Fruit fly (Drosophila melanogaster) whole organism, embryonic: ENCODE data around the gene Polr3E.

Experiments used
- Atf3 ChIP-seq: fragments of 200-800 bp; sonication (Bioruptor generic); optimal IDR thresholded peaks from 3 replicates; lab custom pipeline; 2016; ENCODE audit warnings: missing biosample characterization, missing genetic modification characterization
- CG10267 ChIP-seq: fragments of 200-800 bp; sonication (Bioruptor generic); optimal IDR thresholded peaks from 2 replicates; lab custom pipeline; 2018; ENCODE audit warnings: missing biosample characterization, mild to moderate bottlenecking, missing genetic modification characterization, moderate library complexity
- CG1233 ChIP-seq: fragments of 200-800 bp; sonication (Bioruptor generic); optimal IDR thresholded peaks from 4 replicates; lab custom pipeline; 2018; ENCODE audit warnings: missing biosample characterization, mild to moderate bottlenecking, missing genetic modification characterization
- CG12659 ChIP-seq: fragments of 200-800 bp; sonication (Bioruptor generic); optimal IDR thresholded peaks from 3 replicates; lab custom pipeline; 2017; ENCODE audit warnings: mild to moderate bottlenecking, missing biosample characterization, missing genetic modification reagents, missing genetic modification characterization
- CG13296 ChIP-seq: fragments of 200-800 bp; sonication (Bioruptor generic); optimal IDR thresholded peaks from 3 replicates; lab custom pipeline; 2018; ENCODE audit warnings: missing biosample characterization, mild to moderate bottlenecking, missing genetic modification characterization
- CG14965 ChIP-seq: fragments of 200-800 bp; sonication (Bioruptor generic); optimal IDR thresholded peaks from 2 replicates; lab custom pipeline; 2016; ENCODE audit warnings: missing biosample characterization, missing genetic modification characterization, borderline replicate concordance
- CG15269 ChIP-seq: fragments of 200-800 bp; sonication (Bioruptor generic); optimal IDR thresholded peaks from 2 replicates; lab custom pipeline; 2018; ENCODE audit warnings: missing biosample characterization, mild to moderate bottlenecking, missing genetic modification characterization, moderate library complexity
- CG16779 ChIP-seq: fragments of 200-800 bp; sonication (Bioruptor generic); IDR thresholded peaks from 2 replicates; pipeline ENCODE4 v1.3.6; 2022; ENCODE audit warnings: missing biosample characterization, missing genetic modification characterization
- CG32772 ChIP-seq: fragments of 200-800 bp; sonication (Bioruptor generic); IDR thresholded peaks from 2 replicates; pipeline ENCODE4 v1.3.6; 2022; ENCODE audit warnings: missing biosample characterization, missing genetic modification characterization
- CG33557 ChIP-seq: fragments of 200-800 bp; sonication (Bioruptor generic); optimal IDR thresholded peaks from 2 replicates; lab custom pipeline; 2019; ENCODE audit warnings: missing biosample characterization, mild to moderate bottlenecking, missing genetic modification characterization, moderate library complexity
- CG4328 ChIP-seq: fragments of 200-800 bp; sonication (Bioruptor generic); optimal IDR thresholded peaks from 3 replicates; lab custom pipeline; 2017; ENCODE audit warnings: missing biosample characterization, missing genetic modification reagents, missing genetic modification characterization
- CG6254 ChIP-seq: fragments of 200-800 bp; sonication (Bioruptor generic); optimal IDR thresholded peaks from 3 replicates; lab custom pipeline; 2017; ENCODE audit warnings: mild to moderate bottlenecking, missing biosample characterization, missing genetic modification reagents, missing genetic modification characterization
- CG6654 ChIP-seq: fragments of 200-800 bp; sonication (Bioruptor generic); optimal IDR thresholded peaks from 2 replicates; lab custom pipeline; 2017; ENCODE audit warnings: missing biosample characterization, mild to moderate bottlenecking, missing genetic modification characterization
- CG6683 ChIP-seq: fragments of 200-800 bp; sonication (Bioruptor generic); optimal IDR thresholded peaks from 2 replicates; lab custom pipeline; 2017; ENCODE audit warnings: missing biosample characterization, mild to moderate bottlenecking, missing genetic modification characterization, missing genetic modification reagents
- CG7357 ChIP-seq: fragments of 200-800 bp; sonication (Bioruptor generic); IDR thresholded peaks from 3 replicates; pipeline ENCODE4 v1.3.6; 2022; ENCODE audit warnings: missing biosample characterization, missing genetic modification characterization
- CG8089 ChIP-seq: fragments of 200-800 bp; sonication (Bioruptor generic); optimal IDR thresholded peaks from 3 replicates; lab custom pipeline; 2016; ENCODE audit warnings: missing biosample characterization, missing genetic modification characterization
- CG8944 ChIP-seq: fragments of 200-800 bp; sonication (Bioruptor generic); optimal IDR thresholded peaks from 3 replicates; lab custom pipeline; 2016; ENCODE audit warnings: missing biosample characterization, missing genetic modification characterization
- CG9797 ChIP-seq: fragments of 200-800 bp; sonication (Bioruptor generic); optimal IDR thresholded peaks from 3 replicates; lab custom pipeline; 2018; ENCODE audit warnings: missing biosample characterization, mild to moderate bottlenecking, missing genetic modification characterization
- Camta ChIP-seq: fragments of 200-800 bp; sonication (Bioruptor generic); optimal IDR thresholded peaks from 2 replicates; lab custom pipeline; 2016; ENCODE audit warnings: missing biosample characterization, missing genetic modification characterization
- Dp ChIP-seq: fragments of 200-800 bp; sonication (Bioruptor generic); optimal IDR thresholded peaks from 2 replicates; lab custom pipeline; 2018; ENCODE audit warnings: missing biosample characterization, mild to moderate bottlenecking, missing genetic modification characterization, moderate library complexity
- ERR ChIP-seq: fragments of 200-800 bp; sonication (Bioruptor generic); optimal IDR thresholded peaks from 2 replicates; lab custom pipeline; 2016; ENCODE audit warnings: missing biosample characterization, missing genetic modification characterization
- Ets97D ChIP-seq: fragments of 200-800 bp; sonication (Bioruptor generic); optimal IDR thresholded peaks from 3 replicates; lab custom pipeline; 2016; ENCODE audit warnings: missing biosample characterization, missing genetic modification characterization
- GATAe ChIP-seq: fragments of 200-800 bp; sonication (Bioruptor generic); conservative IDR thresholded peaks from 2 replicates; pipeline ENCODE4 v1.3.6; 2022; ENCODE audit warnings: missing biosample characterization, missing genetic modification characterization
- HLH54F ChIP-seq: fragments of 200-800 bp; sonication (Bioruptor generic); optimal IDR thresholded peaks from 3 replicates; lab custom pipeline; 2016; ENCODE audit warnings: missing biosample characterization, missing genetic modification characterization
- Hey ChIP-seq: fragments of 200-800 bp; sonication (Bioruptor generic); optimal IDR thresholded peaks from 3 replicates; lab custom pipeline; 2018; ENCODE audit warnings: missing biosample characterization, mild to moderate bottlenecking, missing genetic modification characterization
- Lpt ChIP-seq: fragments of >200 bp; optimal IDR thresholded peaks from 2 replicates; lab custom pipeline; 2018; ENCODE audit warnings: missing biosample characterization, missing genetic modification characterization
- Med ChIP-seq: fragments of 200-800 bp; sonication (Bioruptor generic); peaks from one replicate; lab custom pipeline; 2016; ENCODE audit warnings: missing biosample characterization, missing genetic modification characterization, mild to moderate bottlenecking, inconsistent platforms, moderate library complexity
- Sin3A ChIP-seq: fragments of >200 bp; optimal IDR thresholded peaks from 2 replicates; lab custom pipeline; 2018
- Spps ChIP-seq: fragments of 200-800 bp; sonication (Bioruptor generic); optimal IDR thresholded peaks from 2 replicates; lab custom pipeline; 2018; ENCODE audit warnings: missing biosample characterization, mild to moderate bottlenecking, missing genetic modification characterization
- al ChIP-seq: fragments of 200-800 bp; sonication (Bioruptor generic); IDR thresholded peaks from 2 replicates; pipeline ENCODE4 v1.3.6; 2022; ENCODE audit warnings: missing biosample characterization, missing genetic modification characterization
- amos ChIP-seq: fragments of 200-800 bp; sonication (Bioruptor generic); IDR thresholded peaks from 2 replicates; pipeline ENCODE4 v1.3.6; 2022; ENCODE audit warnings: missing biosample characterization, missing genetic modification characterization; ENCODE audit not compliant: partially characterized antibody
- fd3F ChIP-seq: fragments of 200-800 bp; sonication (Bioruptor generic); optimal IDR thresholded peaks from 2 replicates; lab custom pipeline; 2018; ENCODE audit warnings: missing biosample characterization, mild to moderate bottlenecking, missing genetic modification characterization, moderate library complexity
- grau ChIP-seq: fragments of 200-800 bp; optimal IDR thresholded peaks from 3 replicates; lab custom pipeline; 2019; ENCODE audit warnings: missing biosample characterization, mild to moderate bottlenecking, missing genetic modification characterization, moderate library complexity
- gro ChIP-seq: fragments of 200-800 bp; sonication (Bioruptor generic); optimal IDR thresholded peaks from 2 replicates; lab custom pipeline; 2016; ENCODE audit warnings: missing biosample characterization, missing genetic modification characterization
- gsb ChIP-seq: fragments of 200-800 bp; sonication (Bioruptor generic); IDR thresholded peaks from 2 replicates; pipeline ENCODE4 v1.3.6; 2022; ENCODE audit warnings: missing biosample characterization, missing genetic modification characterization
- her ChIP-seq: fragments of 200-800 bp; sonication (Bioruptor generic); optimal IDR thresholded peaks from 2 replicates; lab custom pipeline; 2016; ENCODE audit warnings: missing biosample characterization, missing genetic modification characterization
- kay ChIP-seq: fragments of 200-800 bp; sonication (Bioruptor generic); optimal IDR thresholded peaks from 2 replicates; lab custom pipeline; 2016; ENCODE audit warnings: missing biosample characterization, missing genetic modification characterization
- klu ChIP-seq: fragments of 200-800 bp; sonication (Bioruptor generic); IDR thresholded peaks from 2 replicates; pipeline ENCODE4 v1.3.6; 2022; ENCODE audit warnings: missing biosample characterization, missing genetic modification characterization
- odd ChIP-seq: fragments of 200-800 bp; sonication (Bioruptor generic); optimal IDR thresholded peaks from 2 replicates; lab custom pipeline; 2017; ENCODE audit warnings: missing biosample characterization, mild to moderate bottlenecking, missing genetic modification characterization
- pfk ChIP-seq: fragments of 200-800 bp; sonication (Bioruptor generic); optimal IDR thresholded peaks from 2 replicates; lab custom pipeline; 2018; ENCODE audit warnings: missing biosample characterization, mild to moderate bottlenecking, missing genetic modification characterization, moderate library complexity
- pzg ChIP-seq: fragments of 200-800 bp; sonication (Bioruptor generic); optimal IDR thresholded peaks from 3 replicates; lab custom pipeline; 2018; ENCODE audit warnings: missing biosample characterization, mild to moderate bottlenecking, missing genetic modification characterization, moderate library complexity
- row ChIP-seq: fragments of 200-800 bp; sonication (Bioruptor generic); IDR thresholded peaks from 3 replicates; pipeline ENCODE4 v1.3.6; 2022; ENCODE audit warnings: missing biosample characterization, missing genetic modification characterization
- slp2 ChIP-seq: fragments of 200-800 bp; sonication (Bioruptor generic); optimal IDR thresholded peaks from 2 replicates; lab custom pipeline; 2016; ENCODE audit warnings: missing biosample characterization, missing genetic modification characterization
- sna ChIP-seq: fragments of 200-800 bp; sonication (Bioruptor generic); IDR thresholded peaks from 2 replicates; pipeline ENCODE4 v1.3.6; 2022; ENCODE audit warnings: missing biosample characterization, missing genetic modification characterization; ENCODE audit not compliant: partially characterized antibody
- ssp ChIP-seq: fragments of 200-800 bp; sonication (Bioruptor generic); IDR thresholded peaks from 2 replicates; pipeline ENCODE4 v1.3.6; 2022; ENCODE audit warnings: missing biosample characterization, missing genetic modification characterization
- trh ChIP-seq: fragments of 200-800 bp; sonication (Bioruptor generic); optimal IDR thresholded peaks from 2 replicates; lab custom pipeline; 2016; ENCODE audit warnings: missing biosample characterization, missing genetic modification characterization
- tup ChIP-seq: fragments of 200-800 bp; sonication (Bioruptor generic); optimal IDR thresholded peaks from 2 replicates; lab custom pipeline; 2016; ENCODE audit warnings: missing biosample characterization, mild to moderate bottlenecking, missing genetic modification characterization, moderate library complexity
- twi ChIP-seq: fragments of 200-800 bp; optimal IDR thresholded peaks from 2 replicates; lab custom pipeline; 2019; ENCODE audit warnings: missing biosample characterization, mild to moderate bottlenecking, missing genetic modification characterization, moderate library complexity
- tx ChIP-seq: fragments of 200-800 bp; sonication (Bioruptor generic); optimal IDR thresholded peaks from 2 replicates; lab custom pipeline; 2016; ENCODE audit warnings: missing biosample characterization, missing genetic modification characterization
- vnd ChIP-seq: fragments of 200-800 bp; sonication (Bioruptor generic); IDR thresholded peaks from 3 replicates; pipeline ENCODE4 v1.3.6; 2022; ENCODE audit warnings: missing biosample characterization, missing genetic modification characterization; ENCODE audit not compliant: partially characterized antibody
- zfh2 ChIP-seq: fragments of 200-800 bp; sonication (Bioruptor generic); optimal IDR thresholded peaks from 2 replicates; lab custom pipeline; 2016; ENCODE audit warnings: missing biosample characterization, missing genetic modification characterization

Polr3E gene

DNA sequence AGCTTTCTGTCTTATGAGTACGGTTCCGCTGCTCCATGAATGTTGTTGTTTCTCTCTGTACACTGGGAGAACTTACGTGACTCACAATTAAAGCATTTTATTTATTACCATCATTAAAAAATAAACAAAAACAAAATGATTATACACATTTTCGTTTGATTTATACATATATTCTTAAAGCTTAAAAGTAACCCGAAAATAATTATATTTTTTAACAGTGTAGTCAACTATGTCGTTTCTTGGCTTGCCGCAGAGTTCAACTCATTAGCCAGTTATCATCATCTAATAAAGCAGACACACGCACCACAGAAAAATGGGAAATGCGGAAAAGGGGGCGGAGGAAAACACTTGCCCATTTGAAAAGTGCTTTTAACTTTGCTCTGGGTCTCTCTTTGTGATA, 5.8 kb downstream of the Polr3E start (continued):
- TF ChIP-seq tx (GFP tag; lab: Kevin White, UChicago) (peak; percentile 52), Sin3A (lab: Kevin White, UChicago) (no peak), CG8089 (peak; percentile 47), Lpt (GFP tag; lab: Kevin White, UChicago) (no peak), CG6654 (GFP tag; lab: Kevin White, UChicago) (peak; percentile 8), pfk (GFP tag; lab: Kevin White, UChicago) (no peak), ssp (peak; percentile 61), ERR (GFP tag; lab: Kevin White, UChicago) (peak; percentile 43), gro (peak; percentile 53), amos (GFP tag; lab: Robert Waterston, UW) (no peak), gsb (0 out of 2 replicates have a peak, but pooled peaks have one; percentile 48), trh (GFP tag; lab: Kevin White, UChicago) (peak; percentile 44), klu (GFP tag; lab: Robert Waterston, UW) (peak; percentile 51; the same call in 1 of the 2 replicates), CG8944 (GFP tag; lab: Kevin White, UChicago) (peak; percentile 49), her (peak; percentile 7), CG6254 (GFP tag; lab: Kevin White, UChicago) (peak; percentile 57), odd (GFP tag; lab: Kevin White, UChicago) (peak; percentile 60), grau (peak; percentile 86), zfh2 (GFP tag; lab: Kevin White, UChicago) (peak; percentile 36), CG1233 (GFP tag; lab: Kevin White, UChicago) (peak; percentile 60), CG13296 (peak; percentile 71), Hey (tag; lab: Kevin White, UChicago) (no peak), CG7357 (GFP tag; lab: Robert Waterston, UW) (peak; percentile 57; the same call in 2 of the 3 replicates), CG12659 (GFP tag; lab: Kevin White, UChicago) (peak; percentile 68), pzg (GFP tag; lab: Kevin White, UChicago) (no peak), GATAe (GFP tag; lab: Robert Waterston, UW) (peak; percentile 52; the same call in 1 of the 2 replicates), CG4328 (GFP tag; lab: Kevin White, UChicago) (peak; percentile 51), Atf3 (GFP tag; lab: Kevin White, UChicago) (peak; percentile 41), tup (GFP tag; lab: Kevin White, UChicago) (no peak), CG33557 (GFP tag; lab: Kevin White, UChicago) (peak; percentile 16), fd3F (GFP tag; lab: Kevin White, UChicago) (peak; percentile 66), CG16779 (GFP tag; lab: Robert Waterston, UW) (no peak), row (peak; percentile 85), Spps (tag; lab: Kevin White, UChicago) (peak; percentile 62), vnd (no peak), kay (GFP tag; lab: Kevin White, UChicago) (peak; percentile 59), twi (tag; lab: Kevin White, UChicago) (peak; percentile 65), CG15269 (tag; lab: Kevin White, UChicago) (peak; percentile 90), CG10267 (tag; lab: Kevin White, UChicago) (peak; percentile 82), Ets97D (GFP tag; lab: Kevin White, UChicago) (peak; percentile 42), HLH54F (GFP tag; lab: Kevin White, UChicago) (peak; percentile 54), Camta (GFP tag; lab: Kevin White, UChicago) (peak; percentile 38), CG14965 (no peak), Dp (GFP tag; lab: Kevin White, UChicago) (no peak), CG32772 (peak; percentile 53), slp2 (GFP tag; lab: Kevin White, UChicago) (peak; percentile 37), al (GFP tag; lab: Robert Waterston, UW) (peak; percentile 66), Med (GFP tag; lab: Kevin White, UChicago) (peak; percentile 95), sna (GFP tag; lab: Robert Waterston, UW) (no peak), CG6683 (GFP tag; lab: Kevin White, UChicago) (peak; percentile 25), CG9797 (no peak)
